Worm (Caenorhabditis elegans) whole organism, L3 larva: ENCODE results near the gene fbxa-63.
"Not testable (repeated sequence)": the region's sequence is repeated elsewhere in the genome, so short reads cannot be mapped to it uniquely, and the experiment has no call there.

Experiments used
- egl-27 ChIP-seq: sonication (generic microtip); optimal IDR thresholded peaks from 4 replicates; lab custom pipeline; 2017; ENCODE audit warnings: missing biosample characterization, missing genetic modification reagents, missing genetic modification characterization
- elt-3 ChIP-seq, 3 experiments: fragments of 150-350 bp in 1 of 3; sonication (generic microtip) in 2 of 3; optimal IDR thresholded peaks; 2 replicates in 2 of 3; 4 replicates in 1 of 3; lab custom pipeline; 2014 to 2017; ENCODE audit warnings: missing biosample characterization in 3 of 3, missing genetic modification characterization in 3 of 3
- fkh-10 ChIP-seq: sonication (generic microtip); optimal IDR thresholded peaks from 2 replicates; lab custom pipeline; 2017; ENCODE audit warnings: missing biosample characterization, missing genetic modification reagents, missing genetic modification characterization
- fkh-2 ChIP-seq: fragments of 150-350 bp; optimal IDR thresholded peaks from 2 replicates; lab custom pipeline; 2014; ENCODE audit warnings: missing biosample characterization, missing genetic modification reagents, missing genetic modification characterization
- lsy-12 ChIP-seq: sonication (generic microtip); optimal IDR thresholded peaks from 2 replicates; lab custom pipeline; 2016; ENCODE audit warnings: mild to moderate bottlenecking, missing genetic modification characterization, missing compliant biosample characterization
- nhr-23 ChIP-seq: fragments of 150-350 bp; optimal IDR thresholded peaks from 2 replicates; lab custom pipeline; 2014; ENCODE audit warnings: missing biosample characterization, missing genetic modification reagents, missing genetic modification characterization
- pqm-1 ChIP-seq: fragments of 150-350 bp; optimal IDR thresholded peaks from 2 replicates; lab custom pipeline; 2017; ENCODE audit warnings: missing biosample characterization, missing genetic modification characterization, inconsistent platforms
- unc-62 ChIP-seq: fragments of 150-350 bp; sonication (generic microtip); optimal IDR thresholded peaks from 4 replicates; lab custom pipeline; 2014; ENCODE audit warnings: missing biosample characterization, missing genetic modification reagents, missing genetic modification characterization
- ztf-4 ChIP-seq: fragments of 150-350 bp; optimal IDR thresholded peaks from 2 replicates; lab custom pipeline; 2014; ENCODE audit warnings: missing biosample characterization, missing genetic modification characterization

- TF ChIP-seq fkh-10 (GFP tag; lab: Kevin White, UChicago); fkh-2 (tag; lab: Kevin White, UChicago); elt-3 (tag; optimal IDR thresholded peaks at IDR 0.05; lab: Kevin White, UChicago); ztf-4 (tag; lab: Kevin White, UChicago); nhr-23 (tag; lab: Kevin White, UChicago); egl-27 (tag; lab: Kevin White, UChicago); lsy-12 (tag; lab: Kevin White, UChicago); unc-62 (GFP tag; lab: Kevin White, UChicago); pqm-1 (tag; lab: Kevin White, UChicago): not testable (repeated sequence)
Measured at ce11 chrIII:1258358-1258757, 15.1 kb downstream of the fbxa-63 start, which contains the start of gene fbxa-78.
